Fruit fly (Drosophila melanogaster): ENCODE data around the gene cass.
A peak's percentile ranks its signal among the peaks of the same experiment; 100 is the strongest.

cass gene

DNA sequence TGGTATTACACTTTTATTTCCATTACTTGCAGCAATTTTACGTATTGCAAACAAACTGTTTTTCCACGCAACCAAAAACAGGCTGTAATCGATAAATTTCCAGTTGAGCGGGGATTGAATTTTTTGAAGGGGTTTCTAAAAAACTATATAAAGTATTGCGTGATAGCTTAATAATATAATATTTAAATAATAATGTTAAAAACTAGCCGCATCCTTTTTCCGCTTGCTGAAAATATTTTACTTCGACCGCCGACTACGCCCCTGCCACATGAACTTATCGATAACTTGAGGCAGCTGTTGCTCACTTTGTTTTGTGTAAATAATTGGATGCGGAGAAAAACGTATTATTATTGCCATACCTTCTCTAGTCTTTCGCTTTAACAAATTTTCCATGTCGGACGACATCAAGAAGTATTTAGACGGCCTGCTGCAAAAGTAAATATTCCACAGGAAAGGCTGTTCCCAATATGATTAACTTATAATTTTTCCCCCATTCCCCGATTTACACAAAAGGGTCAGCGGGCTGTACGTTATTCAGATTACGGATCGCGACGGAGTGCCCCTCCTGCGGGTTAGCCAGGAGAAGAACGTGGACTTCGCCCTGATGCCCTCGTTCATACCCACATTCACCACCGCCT is 3.4 kb upstream of the cass start, which contains the start of the genes fws and Lamtor3:
Gene fws, minus strand, starts transcription at position 87 of the 638 bp plus-strand sequence.
Gene Lamtor3, plus strand, starts transcription at position 289 of the 638 bp plus-strand sequence.
- TF ChIP-seq Hr83 (GFP tag; optimal IDR thresholded peaks at IDR 0.05; ENCODE audit: poor library complexity, severe bottlenecking) (peak; percentile 97), foxo (GFP tag; optimal IDR thresholded peaks at IDR 0.05) (peak; percentile 66 to 98), ey (GFP tag; optimal IDR thresholded peaks at IDR 0.05) (peak; percentile 93), dl (GFP tag; optimal IDR thresholded peaks at IDR 0.05; ENCODE audit: insufficient read depth in 1 of 2, partially characterized antibody in 2 of 2) (no peak), brk (GFP tag; optimal IDR thresholded peaks at IDR 0.05) (no peak), h (GFP tag; optimal IDR thresholded peaks at IDR 0.05) (peak; percentile 97), rgr (GFP tag; optimal IDR thresholded peaks at IDR 0.05) (peak; percentile 99), Dif (GFP tag; optimal IDR thresholded peaks at IDR 0.05; ENCODE audit: partially characterized antibody) (no peak), Vsx2 (GFP tag; optimal IDR thresholded peaks at IDR 0.05; ENCODE audit: partially characterized antibody) (no peak), usp (GFP tag; optimal IDR thresholded peaks at IDR 0.05) (no peak), Myc (optimal IDR thresholded peaks at IDR 0.05) (no peak), tai (GFP tag; optimal IDR thresholded peaks at IDR 0.05) (no peak), pan (optimal IDR thresholded peaks at IDR 0.05) (no peak), Sp1 (GFP tag; optimal IDR thresholded peaks at IDR 0.05) (peak; percentile 97), CG32264 (GFP tag; optimal IDR thresholded peaks at IDR 0.05) (peak; percentile 91), CrebA (GFP tag; optimal IDR thresholded peaks at IDR 0.05; ENCODE audit: borderline replicate concordance) (no peak), lola (GFP tag; optimal IDR thresholded peaks at IDR 0.05) (no peak), Hnf4 (GFP tag; optimal IDR thresholded peaks at IDR 0.05) (peak; percentile 96), jim (GFP tag; optimal IDR thresholded peaks at IDR 0.05) (peak; percentile 73), br (GFP tag; optimal IDR thresholded peaks at IDR 0.05) (peak; percentile 97), woc (GFP tag; optimal IDR thresholded peaks at IDR 0.05) (peak; percentile 83), Rel (GFP tag; optimal IDR thresholded peaks at IDR 0.05) (peak; percentile 80), Rel (tag; optimal IDR thresholded peaks at IDR 0.05) (peak; percentile 71), Abd-B (GFP tag; optimal IDR thresholded peaks at IDR 0.05) (no peak), CG9705 (GFP tag; optimal IDR thresholded peaks at IDR 0.05) (peak; percentile 77), GATAd (GFP tag; optimal IDR thresholded peaks at IDR 0.05) (peak; percentile 93), sv (GFP tag; optimal IDR thresholded peaks at IDR 0.05) (peak; percentile 93), fru (GFP tag; optimal IDR thresholded peaks at IDR 0.05) (peak; percentile 95), OdsH (GFP tag; optimal IDR thresholded peaks at IDR 0.05) (peak; percentile 98), N (GFP tag; optimal IDR thresholded peaks at IDR 0.05) (no peak), dsf (GFP tag; optimal IDR thresholded peaks at IDR 0.05; ENCODE audit: borderline replicate concordance) (peak; percentile 94), Dfd (GFP tag; optimal IDR thresholded peaks at IDR 0.05) (peak; percentile 85), Hr78 (GFP tag; optimal IDR thresholded peaks at IDR 0.05) (no peak), sage (GFP tag; optimal IDR thresholded peaks at IDR 0.05) (peak; percentile 94), HLH106 (tag; optimal IDR thresholded peaks at IDR 0.05) (peak; percentile 99), Mio (GFP tag; optimal IDR thresholded peaks at IDR 0.05) (peak; percentile 83), psq (GFP tag; optimal IDR thresholded peaks at IDR 0.05) (peak; percentile 98), dmrt93B (GFP tag; optimal IDR thresholded peaks at IDR 0.05) (peak; percentile 98), Jra (GFP tag; optimal IDR thresholded peaks at IDR 0.05) (peak; percentile 95)

DNA sequence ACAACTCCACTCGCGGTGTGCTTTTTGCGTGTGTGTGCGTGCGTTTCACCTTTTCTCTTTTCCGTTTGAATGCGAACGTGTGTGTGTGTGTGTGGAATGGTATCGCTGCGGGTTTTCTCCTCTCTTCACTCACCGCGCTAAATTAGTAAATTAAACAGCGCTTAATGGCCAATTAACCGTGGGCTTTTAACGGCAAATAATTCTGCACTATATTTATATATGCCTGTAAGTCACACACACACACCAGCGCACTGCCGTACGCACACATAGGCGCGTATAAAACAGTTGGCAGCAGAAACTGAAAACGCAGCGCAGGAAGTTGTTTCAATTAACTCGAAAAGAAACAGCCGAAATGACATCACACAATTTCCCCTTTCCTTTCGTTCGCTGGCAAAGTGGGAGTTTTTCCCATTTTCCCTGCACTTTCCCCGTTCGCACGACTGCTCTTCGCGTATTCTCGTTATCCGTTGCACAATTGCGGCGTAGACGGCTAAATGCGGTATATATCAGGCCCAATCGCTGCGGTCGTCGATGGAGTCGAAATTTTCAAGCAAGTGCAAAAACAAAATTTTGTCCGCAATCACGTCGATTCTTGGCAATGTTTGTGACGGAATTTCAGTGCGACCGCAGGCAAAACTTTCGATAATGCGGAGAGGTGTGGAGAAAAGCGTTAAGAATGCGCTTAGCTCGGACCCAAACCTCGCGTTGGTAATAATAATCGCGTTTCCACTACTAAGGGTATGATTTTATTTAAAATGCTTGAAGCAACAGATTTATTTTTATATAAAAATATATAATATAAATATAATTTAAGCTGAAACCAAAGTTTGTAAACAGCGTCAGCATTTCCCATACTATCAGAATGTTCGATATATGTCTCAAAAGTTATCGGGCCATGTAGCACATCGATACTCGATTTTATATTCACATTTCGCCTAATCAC is 4.8 kb downstream of the cass start, which contains the start of gene BicD:
Gene BicD, minus strand, starts transcription at position 634 of the 943 bp plus-strand sequence.
- TF ChIP-seq Myc (optimal IDR thresholded peaks at IDR 0.05) (peak; percentile 25), Hr83 (GFP tag; optimal IDR thresholded peaks at IDR 0.05; ENCODE audit: poor library complexity, severe bottlenecking) (no peak), CG32264 (GFP tag; optimal IDR thresholded peaks at IDR 0.05) (no peak), HLH106 (tag; optimal IDR thresholded peaks at IDR 0.05) (peak; percentile 25), usp (GFP tag; optimal IDR thresholded peaks at IDR 0.05) (no peak), Vsx2 (GFP tag; optimal IDR thresholded peaks at IDR 0.05; ENCODE audit: partially characterized antibody) (no peak), N (GFP tag; optimal IDR thresholded peaks at IDR 0.05) (peak; percentile 54), GATAd (GFP tag; optimal IDR thresholded peaks at IDR 0.05) (no peak), Dif (GFP tag; optimal IDR thresholded peaks at IDR 0.05; ENCODE audit: partially characterized antibody) (no peak), dl (GFP tag; optimal IDR thresholded peaks at IDR 0.05; ENCODE audit: insufficient read depth in 1 of 2, partially characterized antibody in 2 of 2) (no peak), ey (GFP tag; optimal IDR thresholded peaks at IDR 0.05) (no peak), sv (GFP tag; optimal IDR thresholded peaks at IDR 0.05) (no peak), tai (GFP tag; optimal IDR thresholded peaks at IDR 0.05) (no peak), Mio (GFP tag; optimal IDR thresholded peaks at IDR 0.05) (no peak), br (GFP tag; optimal IDR thresholded peaks at IDR 0.05) (no peak), Dfd (GFP tag; optimal IDR thresholded peaks at IDR 0.05) (no peak), woc (GFP tag; optimal IDR thresholded peaks at IDR 0.05) (no peak), rgr (GFP tag; optimal IDR thresholded peaks at IDR 0.05) (peak; percentile 5), lola (GFP tag; optimal IDR thresholded peaks at IDR 0.05) (no peak), OdsH (GFP tag; optimal IDR thresholded peaks at IDR 0.05) (no peak), Jra (GFP tag; optimal IDR thresholded peaks at IDR 0.05) (no peak), dsf (GFP tag; optimal IDR thresholded peaks at IDR 0.05; ENCODE audit: borderline replicate concordance) (no peak), dmrt93B (GFP tag; optimal IDR thresholded peaks at IDR 0.05) (no peak), CG9705 (GFP tag; optimal IDR thresholded peaks at IDR 0.05) (no peak), psq (GFP tag; optimal IDR thresholded peaks at IDR 0.05) (no peak), fru (GFP tag; optimal IDR thresholded peaks at IDR 0.05) (no peak), foxo (GFP tag; optimal IDR thresholded peaks at IDR 0.05) (peak in 1 of 2 experiments; percentile 20), CrebA (GFP tag; optimal IDR thresholded peaks at IDR 0.05; ENCODE audit: borderline replicate concordance) (no peak), pan (optimal IDR thresholded peaks at IDR 0.05) (no peak), Hr78 (GFP tag; optimal IDR thresholded peaks at IDR 0.05) (no peak), jim (GFP tag; optimal IDR thresholded peaks at IDR 0.05) (no peak), Rel (GFP tag; optimal IDR thresholded peaks at IDR 0.05) (no peak), Rel (tag; optimal IDR thresholded peaks at IDR 0.05) (peak; percentile 16), Sp1 (GFP tag; optimal IDR thresholded peaks at IDR 0.05) (peak; percentile 38), Abd-B (GFP tag; optimal IDR thresholded peaks at IDR 0.05) (no peak)
